Fruit fly (Drosophila melanogaster) whole organism, embryonic: ENCODE data around the gene Pgcl.

Experiments used
- Antp ChIP-seq: fragments of 200-800 bp; sonication (Bioruptor generic); optimal IDR thresholded peaks from 3 replicates; lab custom pipeline; 2016; ENCODE audit warnings: missing biosample characterization, missing genetic modification characterization
- CG10267 ChIP-seq: fragments of 200-800 bp; sonication (Bioruptor generic); optimal IDR thresholded peaks from 2 replicates; lab custom pipeline; 2018; ENCODE audit warnings: missing biosample characterization, mild to moderate bottlenecking, missing genetic modification characterization, moderate library complexity
- CG10431 ChIP-seq: fragments of 200-800 bp; sonication (Bioruptor generic); optimal IDR thresholded peaks from 3 replicates; lab custom pipeline; 2018; ENCODE audit warnings: missing biosample characterization, mild to moderate bottlenecking, missing genetic modification characterization
- CG13424 ChIP-seq: fragments of 200-800 bp; sonication (Bioruptor generic); optimal IDR thresholded peaks from 2 replicates; lab custom pipeline; 2019; ENCODE audit warnings: missing biosample characterization, mild to moderate bottlenecking, missing genetic modification characterization, moderate library complexity
- CG14860 ChIP-seq: fragments of 200-800 bp; sonication (Bioruptor generic); IDR thresholded peaks from 3 replicates; pipeline ENCODE4 v1.3.6; 2022; ENCODE audit warnings: missing biosample characterization, missing genetic modification characterization; ENCODE audit not compliant: partially characterized antibody
- CG15696 ChIP-seq: fragments of 200-800 bp; sonication (Bioruptor generic); optimal IDR thresholded peaks from 2 replicates; lab custom pipeline; 2019; ENCODE audit warnings: missing biosample characterization, mild to moderate bottlenecking, missing genetic modification characterization, moderate library complexity
- CG1603 ChIP-seq: fragments of 200-800 bp; sonication (Bioruptor generic); optimal IDR thresholded peaks from 2 replicates; lab custom pipeline; 2019; ENCODE audit warnings: missing biosample characterization, mild to moderate bottlenecking, missing genetic modification characterization, moderate library complexity
- CG17802 ChIP-seq: fragments of 200-800 bp; sonication (Bioruptor generic); optimal IDR thresholded peaks from 2 replicates; lab custom pipeline; 2018; ENCODE audit warnings: missing biosample characterization, mild to moderate bottlenecking, missing genetic modification characterization, moderate library complexity
- CG17829 ChIP-seq: fragments of 200-800 bp; optimal IDR thresholded peaks from 2 replicates; lab custom pipeline; 2019; ENCODE audit warnings: missing biosample characterization, mild to moderate bottlenecking, missing genetic modification characterization, moderate library complexity
- CG17912 ChIP-seq: fragments of 200-800 bp; sonication (Bioruptor generic); optimal IDR thresholded peaks from 2 replicates; lab custom pipeline; 2018; ENCODE audit warnings: missing biosample characterization, mild to moderate bottlenecking, missing genetic modification characterization
- CG2199 ChIP-seq: fragments of 200-800 bp; sonication (Bioruptor generic); IDR thresholded peaks from 3 replicates; pipeline ENCODE4 v1.3.6; 2022; ENCODE audit warnings: missing biosample characterization, missing genetic modification characterization
- CG2889 ChIP-seq: fragments of 200-800 bp; sonication (Bioruptor generic); IDR thresholded peaks from 3 replicates; pipeline ENCODE4 v1.3.6; 2022; ENCODE audit warnings: missing biosample characterization, missing genetic modification characterization
- CG3163 ChIP-seq: fragments of 200-800 bp; sonication (Bioruptor generic); optimal IDR thresholded peaks from 3 replicates; lab custom pipeline; 2016; ENCODE audit warnings: missing biosample characterization, missing genetic modification characterization
- CG3407 ChIP-seq: fragments of 200-800 bp; sonication (Bioruptor generic); optimal IDR thresholded peaks from 2 replicates; lab custom pipeline; 2018; ENCODE audit warnings: missing biosample characterization, mild to moderate bottlenecking, missing genetic modification characterization
- CG34422 ChIP-seq: fragments of 200-800 bp; sonication (Bioruptor generic); IDR thresholded peaks from 3 replicates; pipeline ENCODE4 v1.3.6; 2022; ENCODE audit warnings: missing biosample characterization, missing genetic modification characterization
- CG3847 ChIP-seq: fragments of 200-800 bp; sonication (Bioruptor generic); IDR thresholded peaks from 2 replicates; pipeline ENCODE4 v1.3.6; 2022; ENCODE audit warnings: missing biosample characterization, missing genetic modification characterization
- CG43689 ChIP-seq: fragments of 200-800 bp; sonication (Bioruptor generic); IDR thresholded peaks from 2 replicates; pipeline ENCODE4 v1.3.6; 2022; ENCODE audit warnings: missing biosample characterization, missing genetic modification characterization
- CG4707 ChIP-seq: fragments of 200-800 bp; sonication (Bioruptor generic); optimal IDR thresholded peaks from 2 replicates; lab custom pipeline; 2018; ENCODE audit warnings: missing biosample characterization, mild to moderate bottlenecking, missing genetic modification characterization, moderate library complexity
- CG6765 ChIP-seq: fragments of 200-800 bp; sonication (Bioruptor generic); optimal IDR thresholded peaks from 3 replicates; lab custom pipeline; 2017; ENCODE audit warnings: missing biosample characterization, mild to moderate bottlenecking, missing genetic modification characterization
- CG8478 ChIP-seq: fragments of >200 bp; optimal IDR thresholded peaks from 2 replicates; lab custom pipeline; 2018
- CTCF ChIP-seq: fragments of 200-800 bp; sonication (Bioruptor generic); optimal IDR thresholded peaks from 2 replicates; lab custom pipeline; 2017; ENCODE audit warnings: missing biosample characterization, mild to moderate bottlenecking, missing genetic modification characterization, moderate library complexity
- Chrac-16 ChIP-seq: fragments of 200-800 bp; sonication (Bioruptor generic); optimal IDR thresholded peaks from 3 replicates; lab custom pipeline; 2016; ENCODE audit warnings: missing biosample characterization, missing genetic modification characterization
- D19A ChIP-seq: fragments of 200-800 bp; optimal IDR thresholded peaks from 3 replicates; lab custom pipeline; 2019; ENCODE audit warnings: missing biosample characterization, mild to moderate bottlenecking, missing genetic modification characterization, moderate library complexity
- Dad ChIP-seq: fragments of 200-800 bp; sonication (Bioruptor generic); optimal IDR thresholded peaks from 3 replicates; lab custom pipeline; 2016; ENCODE audit warnings: missing biosample characterization, missing genetic modification characterization
- Deaf1 ChIP-seq: fragments of 200-800 bp; optimal IDR thresholded peaks from 3 replicates; lab custom pipeline; 2019; ENCODE audit warnings: missing biosample characterization, mild to moderate bottlenecking, missing genetic modification characterization, moderate library complexity
- Dll ChIP-seq: fragments of 200-800 bp; sonication (Bioruptor generic); IDR thresholded peaks from 4 replicates; pipeline ENCODE4 v1.3.6; 2022; ENCODE audit warnings: missing biosample characterization, missing genetic modification characterization; ENCODE audit not compliant: partially characterized antibody
- Doc3 ChIP-seq: fragments of 200-800 bp; sonication (Bioruptor generic); IDR thresholded peaks from 3 replicates; pipeline ENCODE4 v1.3.6; 2022; ENCODE audit warnings: missing biosample characterization, missing genetic modification characterization; ENCODE audit not compliant: partially characterized antibody
- Lpt ChIP-seq: fragments of >200 bp; optimal IDR thresholded peaks from 2 replicates; lab custom pipeline; 2018; ENCODE audit warnings: missing biosample characterization, missing genetic modification characterization
- Opbp ChIP-seq: fragments of 200-800 bp; sonication (Bioruptor generic); IDR thresholded peaks from 3 replicates; pipeline ENCODE4 v1.3.6; 2022; ENCODE audit warnings: missing biosample characterization, missing genetic modification characterization; ENCODE audit not compliant: partially characterized antibody
- Ravus ChIP-seq: fragments of 200-800 bp; sonication (Bioruptor generic); IDR thresholded peaks from 2 replicates; pipeline ENCODE4 v1.3.6; 2022; ENCODE audit warnings: missing biosample characterization, missing genetic modification characterization
- Sry-δ ChIP-seq: fragments of 200-800 bp; sonication (Bioruptor generic); optimal IDR thresholded peaks from 2 replicates; lab custom pipeline; 2016; ENCODE audit warnings: missing biosample characterization, missing genetic modification characterization
- Taf1 ChIP-seq: fragments of 200-800 bp; sonication (Bioruptor generic); IDR thresholded peaks from 2 replicates; pipeline ENCODE4 v1.3.6; 2022; ENCODE audit warnings: missing biosample characterization, missing genetic modification characterization
- ash1 ChIP-seq: fragments of 200-800 bp; sonication (Bioruptor generic); optimal IDR thresholded peaks from 2 replicates; lab custom pipeline; 2018; ENCODE audit warnings: missing biosample characterization, mild to moderate bottlenecking, missing genetic modification characterization
- cato ChIP-seq: fragments of 200-800 bp; sonication (Bioruptor generic); optimal IDR thresholded peaks from 2 replicates; lab custom pipeline; 2016; ENCODE audit warnings: missing biosample characterization, missing genetic modification characterization, borderline replicate concordance
- caup ChIP-seq: fragments of 200-800 bp; sonication (Bioruptor generic); optimal IDR thresholded peaks from 3 replicates; lab custom pipeline; 2017; ENCODE audit warnings: missing biosample characterization, mild to moderate bottlenecking, missing genetic modification characterization, moderate library complexity; ENCODE audit not compliant: severe bottlenecking
- cg ChIP-seq: fragments of 200-800 bp; sonication (Bioruptor generic); optimal IDR thresholded peaks from 3 replicates; lab custom pipeline; 2019; ENCODE audit warnings: missing biosample characterization, mild to moderate bottlenecking, missing genetic modification characterization, moderate library complexity
- chif ChIP-seq, 2 experiments: fragments of 200-800 bp; sonication (Bioruptor generic); optimal IDR thresholded peaks; 3 replicates each; lab custom pipeline; 2016; ENCODE audit warnings: missing biosample characterization in 2 of 2, missing genetic modification characterization in 2 of 2
- hkb ChIP-seq, 2 experiments: fragments of 200-800 bp in 1 of 2; fragments of >200 bp in 1 of 2; sonication (Bioruptor generic) in 1 of 2; IDR thresholded peaks in 1 of 2; optimal IDR thresholded peaks in 1 of 2; 2 replicates each; pipeline versions ENCODE4 v1.3.6 to Lab custom; 2017 to 2022; ENCODE audit warnings: missing biosample characterization in 1 of 2, missing genetic modification characterization in 1 of 2
- insv ChIP-seq, 2 experiments: fragments of 200-800 bp; sonication (Bioruptor generic); optimal IDR thresholded peaks; 3 replicates each; lab custom pipeline; 2016 to 2018; ENCODE audit warnings: missing biosample characterization in 2 of 2, missing genetic modification characterization in 2 of 2
- kay ChIP-seq: fragments of 200-800 bp; sonication (Bioruptor generic); optimal IDR thresholded peaks from 2 replicates; lab custom pipeline; 2016; ENCODE audit warnings: missing biosample characterization, missing genetic modification characterization
- pzg ChIP-seq: fragments of 200-800 bp; sonication (Bioruptor generic); optimal IDR thresholded peaks from 3 replicates; lab custom pipeline; 2018; ENCODE audit warnings: missing biosample characterization, mild to moderate bottlenecking, missing genetic modification characterization, moderate library complexity
- ranshi ChIP-seq: fragments of 200-800 bp; sonication (Bioruptor generic); IDR thresholded peaks from 2 replicates; pipeline ENCODE4 v1.3.6; 2022; ENCODE audit warnings: missing biosample characterization, missing genetic modification characterization
- repo ChIP-seq: fragments of 200-800 bp; sonication (Bioruptor generic); optimal IDR thresholded peaks from 2 replicates; lab custom pipeline; 2016; ENCODE audit warnings: missing biosample characterization, missing genetic modification characterization
- so ChIP-seq: fragments of 200-800 bp; sonication (Bioruptor generic); IDR thresholded peaks from 3 replicates; pipeline ENCODE4 v1.3.6; 2022; ENCODE audit warnings: missing biosample characterization, missing genetic modification characterization
- trem ChIP-seq: fragments of 200-800 bp; optimal IDR thresholded peaks from 3 replicates; lab custom pipeline; 2019; ENCODE audit warnings: missing biosample characterization, mild to moderate bottlenecking, missing genetic modification characterization, moderate library complexity
- vnd ChIP-seq: fragments of 200-800 bp; sonication (Bioruptor generic); IDR thresholded peaks from 3 replicates; pipeline ENCODE4 v1.3.6; 2022; ENCODE audit warnings: missing biosample characterization, missing genetic modification characterization; ENCODE audit not compliant: partially characterized antibody
- zf30C ChIP-seq: fragments of 200-800 bp; sonication (Bioruptor generic); optimal IDR thresholded peaks from 3 replicates; lab custom pipeline; 2018; ENCODE audit warnings: missing biosample characterization, mild to moderate bottlenecking, missing genetic modification characterization

Gene Pgcl

dm6 chrX:407455-407854 lies 29.8 kb downstream of the Pgcl start (continued):
- TF ChIP-seq CTCF (GFP tag; lab: Kevin White, UChicago) (peak; percentile 89), CG3163 (GFP tag; lab: Kevin White, UChicago) (no peak), CG2889 (GFP tag; lab: Robert Waterston, UW) (no peak), Antp (GFP tag; lab: Kevin White, UChicago) (no peak), CG43689 (no peak), vnd (no peak), ranshi (GFP tag; lab: Robert Waterston, UW) (no peak), CG4707 (no peak), trem (tag; lab: Kevin White, UChicago) (peak; percentile 19), CG34422 (GFP tag; lab: Robert Waterston, UW) (no peak), CG1603 (tag; lab: Kevin White, UChicago) (no peak), ash1 (GFP tag; lab: Kevin White, UChicago) (no peak), Taf1 (no peak), kay (no peak), repo (no peak), Dad (GFP tag; lab: Kevin White, UChicago) (no peak), CG10431 (GFP tag; lab: Kevin White, UChicago) (peak; percentile 98), Deaf1 (tag; lab: Kevin White, UChicago) (no peak), CG2199 (GFP tag; lab: Robert Waterston, UW) (peak; percentile 84; the same call in 2 of the 3 replicates), CG6765 (GFP tag; lab: Kevin White, UChicago) (no peak), CG10267 (tag; lab: Kevin White, UChicago) (peak; percentile 6), insv (GFP tag; optimal IDR thresholded peaks at IDR 0.05; lab: Kevin White, UChicago) (peak; percentile 99 to 100), Sry-δ (GFP tag; lab: Kevin White, UChicago) (no peak), Lpt (GFP tag; lab: Kevin White, UChicago) (no peak), cg (GFP tag; lab: Kevin White, UChicago) (no peak), CG14860 (GFP tag; lab: Robert Waterston, UW) (no peak), CG8478 (no peak), Doc3 (GFP tag; lab: Robert Waterston, UW) (no peak), CG3407 (GFP tag; lab: Kevin White, UChicago) (no peak), Opbp (GFP tag; lab: Robert Waterston, UW) (0 out of 3 replicates have a peak, but pooled peaks have one; percentile 35), so (no peak), caup (GFP tag; lab: Kevin White, UChicago) (no peak), CG17802 (tag; lab: Kevin White, UChicago) (no peak), Dll (GFP tag; lab: Robert Waterston, UW) (no peak), CG3847 (GFP tag; lab: Robert Waterston, UW) (no peak), Ravus (GFP tag; lab: Robert Waterston, UW) (no peak), CG17829 (tag; lab: Kevin White, UChicago) (peak; percentile 35), zf30C (GFP tag; lab: Kevin White, UChicago) (peak; percentile 5), pzg (no peak), Chrac-16 (GFP tag; lab: Kevin White, UChicago) (no peak), CG17912 (GFP tag; lab: Kevin White, UChicago) (no peak), chif (GFP tag; optimal IDR thresholded peaks at IDR 0.05; lab: Kevin White, UChicago) (peak in 1 of 2 experiments; percentile 12), D19A (tag; lab: Kevin White, UChicago) (peak; percentile 74), cato (no peak), CG15696 (tag; lab: Kevin White, UChicago) (peak; percentile 47), CG13424 (no peak), hkb (optimal IDR thresholded peaks at IDR 0.05; lab: Kevin White, UChicago) (no peak), hkb (GFP tag; IDR thresholded peaks at IDR 0.05; lab: Robert Waterston, UW) (no peak)
